Fruit fly (Drosophila melanogaster) S2 (cell line): ENCODE data around the gene CG6766.

Experiments used
- CG8478 ChIP-seq: fragments of >200 bp; optimal IDR thresholded peaks from 2 replicates; lab custom pipeline; 2018
- CTCF ChIP-seq, 2 experiments: fragments of >200 bp; optimal IDR thresholded peaks; 2 replicates each; lab custom pipeline; 2018

- TF ChIP-seq CG8478 (no peak), CTCF (optimal IDR thresholded peaks at IDR 0.05; lab: Kevin White, UChicago) (peak; percentile 80 to 85)
Measured at dm6 chr2L:12085619-12086171, 45.2 kb upstream of the CG6766 start, which contains the start of gene prd.
